Worm (Caenorhabditis elegans): ENCODE measurements around the gene ldb-1.

Gene ldb-1

DNA sequence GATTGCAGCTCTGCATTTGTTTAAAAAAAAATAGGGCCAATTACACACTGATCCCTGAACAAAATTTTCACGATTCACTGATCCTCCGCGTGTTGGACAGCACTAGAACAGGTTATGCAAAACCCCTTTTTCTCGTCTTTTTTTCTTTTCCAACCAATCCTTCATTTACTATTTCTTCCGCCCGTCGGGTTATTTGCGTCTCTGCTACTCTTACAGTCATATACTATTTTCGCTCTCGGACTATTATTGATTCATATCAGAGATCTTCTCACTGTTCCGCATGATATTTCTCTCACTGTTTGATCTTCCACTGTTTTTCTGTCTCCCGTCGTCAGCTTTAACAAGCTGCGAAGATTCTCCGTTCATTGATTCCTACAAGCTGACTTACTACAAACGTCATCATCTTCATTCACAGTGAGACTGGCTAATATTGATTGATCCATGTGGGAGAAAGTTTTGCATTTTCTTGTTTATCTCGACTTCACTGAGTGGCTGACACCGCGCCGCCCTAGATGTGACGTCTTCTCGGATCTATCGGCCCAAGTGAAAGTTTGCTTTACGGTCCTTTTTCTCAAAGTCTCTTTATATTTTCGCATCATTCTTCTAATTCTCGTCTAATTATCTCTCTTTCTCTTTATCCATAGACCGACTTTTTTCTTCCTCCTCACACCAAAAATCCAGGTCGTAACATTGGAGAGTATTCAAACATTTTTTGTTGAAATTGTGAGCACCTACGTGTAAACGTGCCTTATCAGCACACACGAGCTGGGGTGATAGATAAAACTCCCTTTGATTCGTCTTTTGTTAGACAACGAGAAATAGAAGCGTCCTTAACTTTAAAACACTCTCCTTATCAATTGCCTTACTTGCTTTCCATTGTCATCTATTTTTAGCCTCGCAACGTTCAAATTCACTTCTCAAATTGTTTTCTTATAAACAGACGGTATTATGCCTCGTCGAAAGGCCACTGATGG lies 7.7 kb downstream of the ldb-1 start:
- TF ChIP-seq ham-2 (GFP tag; optimal IDR thresholded peaks at IDR 0.05) (peak; percentile 85), blmp-1 (tag; optimal IDR thresholded peaks at IDR 0.05) (peak; percentile 76), elt-1 (tag; optimal IDR thresholded peaks at IDR 0.05; ENCODE audit: borderline replicate concordance, insufficient read depth) (peak; percentile 48), ceh-83 (GFP tag; optimal IDR thresholded peaks at IDR 0.05) (no peak)

DNA sequence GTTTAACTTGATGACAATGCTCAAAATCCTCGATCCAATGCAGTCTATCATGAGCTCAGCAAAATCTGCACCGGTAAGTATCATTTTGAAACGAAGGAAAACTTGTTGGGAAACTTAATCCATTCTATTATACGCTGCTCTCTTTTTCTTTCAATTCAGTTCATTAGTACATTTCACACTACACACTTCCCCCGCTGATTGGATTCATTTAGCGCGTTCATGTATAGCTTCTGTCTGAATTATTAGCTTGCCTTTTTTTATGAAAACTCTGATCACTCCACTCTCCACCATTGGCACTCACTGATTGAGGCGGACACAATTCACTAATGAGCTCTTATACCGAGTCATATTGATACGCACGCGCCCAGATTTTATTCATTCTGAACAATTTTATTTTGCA lies 9.5 kb downstream of the ldb-1 start:
- TF ChIP-seq lin-13 (tag; optimal IDR thresholded peaks at IDR 0.05) (no peak), ces-1 (GFP tag; optimal IDR thresholded peaks at IDR 0.05) (peak; percentile 70)

DNA sequence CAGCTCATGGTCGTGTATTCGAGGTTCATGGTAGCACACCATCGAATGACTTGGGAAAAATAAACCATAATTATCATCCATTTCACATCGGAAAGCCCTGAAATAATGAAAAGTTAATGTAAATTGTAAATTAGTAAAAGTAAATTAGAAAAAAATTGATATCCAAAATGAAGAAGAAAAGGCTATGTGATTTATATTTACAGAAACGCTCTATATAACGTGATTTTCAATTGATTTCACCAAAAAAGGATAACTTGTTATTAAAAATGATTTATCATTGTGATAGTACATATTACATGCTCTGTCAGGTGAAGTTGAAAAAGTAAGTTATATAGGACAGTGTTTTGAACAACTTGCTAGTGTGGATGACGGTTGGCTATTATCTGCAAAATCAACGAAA lies 14.1 kb downstream of the ldb-1 start, which contains the start of gene C09F12.3:
TSS of gene C09F12.3 (minus strand) at position 101 of the 400 bp plus-strand sequence.
- TF ChIP-seq mep-1 (tag; optimal IDR thresholded peaks at IDR 0.05): no peak
- no peak for TF ChIP-seq unc-120 (tag; optimal IDR thresholded peaks at IDR 0.05; ENCODE audit: poor library complexity, severe bottlenecking)
- no peak for TF ChIP-seq mab-5 (tag; optimal IDR thresholded peaks at IDR 0.05)
- no peak for TF ChIP-seq M03D4.4 (tag; optimal IDR thresholded peaks at IDR 0.05)
- no peak for TF ChIP-seq lin-32 (GFP tag; optimal IDR thresholded peaks at IDR 0.05)
- TF ChIP-seq tbx-8 (GFP tag; optimal IDR thresholded peaks at IDR 0.05): no peak
- TF ChIP-seq nhr-76 (tag; optimal IDR thresholded peaks at IDR 0.05): no peak
- no peak for TF ChIP-seq lsy-2 (tag; optimal IDR thresholded peaks at IDR 0.05)
- no peak for TF ChIP-seq nhr-12 (tag; optimal IDR thresholded peaks at IDR 0.05)
- no peak for TF ChIP-seq unc-39 (tag; optimal IDR thresholded peaks at IDR 0.05)
- no peak for TF ChIP-seq lin-13 (tag; optimal IDR thresholded peaks at IDR 0.05)
- TF ChIP-seq nhr-28 (tag; optimal IDR thresholded peaks at IDR 0.05): no peak
- no peak for TF ChIP-seq ham-2 (GFP tag; optimal IDR thresholded peaks at IDR 0.05)

DNA sequence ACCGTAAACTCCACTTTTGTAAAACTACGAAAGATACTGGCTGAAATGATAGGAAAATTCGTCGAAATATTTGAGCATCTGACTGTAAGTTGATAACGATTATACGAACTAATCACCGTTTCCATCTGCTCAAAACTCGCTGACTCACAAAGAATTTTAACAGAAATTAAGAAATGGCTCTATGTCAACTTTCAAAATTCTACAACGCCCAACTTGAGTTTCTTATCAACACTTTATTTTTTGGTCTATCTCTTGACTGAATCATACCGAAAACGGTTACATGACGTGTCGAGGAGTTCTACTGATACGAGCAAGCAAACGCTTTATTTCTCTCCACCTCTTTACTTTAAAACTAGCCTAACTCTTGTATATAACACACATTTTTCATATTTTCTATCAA lies 18.5 kb downstream of the ldb-1 start, which contains the start of gene clc-1:
TSS of gene clc-1 (plus strand) at position 264 of the 400 bp plus-strand sequence.
- TF ChIP-seq nhr-28 (tag; optimal IDR thresholded peaks at IDR 0.05) (no peak), blmp-1 (tag; optimal IDR thresholded peaks at IDR 0.05) (no peak), elt-1 (tag; optimal IDR thresholded peaks at IDR 0.05; ENCODE audit: borderline replicate concordance, insufficient read depth) (no peak), mls-2 (tag; optimal IDR thresholded peaks at IDR 0.05) (no peak), ztf-11 (tag; optimal IDR thresholded peaks at IDR 0.05) (no peak), sptf-1 (tag; optimal IDR thresholded peaks at IDR 0.05) (no peak), nhr-2 (tag; optimal IDR thresholded peaks at IDR 0.05) (no peak), sem-2 (GFP tag; optimal IDR thresholded peaks at IDR 0.05) (no peak), elt-3 (tag; optimal IDR thresholded peaks at IDR 0.05) (no peak), ham-2 (GFP tag; optimal IDR thresholded peaks at IDR 0.05) (no peak), nhr-76 (tag; optimal IDR thresholded peaks at IDR 0.05) (no peak), mep-1 (tag; optimal IDR thresholded peaks at IDR 0.05) (no peak), zip-8 (tag; optimal IDR thresholded peaks at IDR 0.05) (no peak), unc-62 (GFP tag; optimal IDR thresholded peaks at IDR 0.05) (no peak), ceh-43 (GFP tag; optimal IDR thresholded peaks at IDR 0.05) (no peak), cnd-1 (tag; optimal IDR thresholded peaks at IDR 0.05) (no peak), flh-1 (GFP tag; optimal IDR thresholded peaks at IDR 0.05) (no peak), ceh-39 (tag; optimal IDR thresholded peaks at IDR 0.05) (no peak), bed-3 (GFP tag; optimal IDR thresholded peaks at IDR 0.05) (no peak), nhr-237 (tag; optimal IDR thresholded peaks at IDR 0.05) (no peak)

DNA sequence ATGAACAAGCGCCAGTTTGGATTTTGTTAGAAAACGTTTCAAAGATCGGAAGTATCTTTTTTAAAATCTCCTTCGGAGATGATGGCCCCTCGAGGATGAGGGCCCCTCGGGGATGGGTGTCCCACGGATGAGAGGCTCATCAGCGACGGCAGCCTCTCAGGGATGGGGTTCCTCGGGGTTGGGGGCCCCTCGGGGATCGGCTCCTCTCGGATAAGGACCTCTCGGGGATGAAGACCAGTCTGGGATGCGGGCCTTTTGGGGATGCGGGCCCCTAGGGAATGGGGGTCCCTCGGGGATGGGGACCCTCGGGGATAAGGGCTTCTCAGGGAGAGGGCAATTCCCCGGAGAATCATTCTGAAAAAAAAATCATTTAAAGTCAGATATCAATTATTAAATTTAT lies 21.6 kb downstream of the ldb-1 start:
- no peak for TF ChIP-seq ceh-39 (tag; optimal IDR thresholded peaks at IDR 0.05)
- TF ChIP-seq nhr-2 (tag; optimal IDR thresholded peaks at IDR 0.05): no peak
- no peak for TF ChIP-seq nhr-28 (tag; optimal IDR thresholded peaks at IDR 0.05)
- no peak for TF ChIP-seq hlh-1 (tag; optimal IDR thresholded peaks at IDR 0.05)
- no peak for TF ChIP-seq unc-62 (GFP tag; optimal IDR thresholded peaks at IDR 0.05)
- TF ChIP-seq ham-2 (GFP tag; optimal IDR thresholded peaks at IDR 0.05): no peak
- TF ChIP-seq cnd-1 (tag; optimal IDR thresholded peaks at IDR 0.05): no peak
- TF ChIP-seq elt-1 (tag; optimal IDR thresholded peaks at IDR 0.05; ENCODE audit: borderline replicate concordance, insufficient read depth): no peak

All from whole organism, mixed stage, embryonic.